Fruit fly (Drosophila melanogaster): ENCODE measurements around the gene Hira.

Hira gene

DNA sequence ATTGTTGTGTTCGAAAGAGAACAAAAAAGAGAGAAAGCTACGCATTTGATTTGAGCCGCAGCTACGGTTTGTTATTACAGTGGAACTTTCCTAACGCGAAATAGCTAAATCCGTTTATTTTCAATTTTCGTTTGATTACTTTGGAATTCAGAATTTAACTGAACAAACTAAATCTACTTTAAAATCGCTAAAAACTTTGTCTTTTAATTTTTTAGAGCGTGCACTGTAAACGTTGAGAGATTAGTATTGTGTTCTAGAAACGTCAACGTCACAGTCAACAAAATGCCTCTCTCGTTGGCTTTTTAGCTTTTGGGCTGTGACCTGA is 29.2 kb upstream of the Hira start (continued):
- no peak for TF ChIP-seq CG17802 (tag; optimal IDR thresholded peaks at IDR 0.05)
- TF ChIP-seq CG32767 (GFP tag; IDR thresholded peaks at IDR 0.05) = peak; percentile 75
- no peak for TF ChIP-seq zf30C (GFP tag; optimal IDR thresholded peaks at IDR 0.05)
- no peak for TF ChIP-seq CG10565 (GFP tag; optimal IDR thresholded peaks at IDR 0.05)
- TF ChIP-seq CG1602 (GFP tag; optimal IDR thresholded peaks at IDR 0.05) = peak; percentile 33
- TF ChIP-seq sna (GFP tag; IDR thresholded peaks at IDR 0.05; ENCODE audit: partially characterized antibody) = no peak
- TF ChIP-seq Atf6 (GFP tag; IDR thresholded peaks at IDR 0.05) = peak; percentile 92
- no peak for TF ChIP-seq CG16813 (GFP tag; IDR thresholded peaks at IDR 0.05; ENCODE audit: partially characterized antibody)
- TF ChIP-seq seq (GFP tag; IDR thresholded peaks at IDR 0.05) = peak; percentile 57; the same call in 1 of the 2 replicates
- peak; percentile 82 for TF ChIP-seq CG14441 (GFP tag; IDR thresholded peaks at IDR 0.05)
- TF ChIP-seq Blimp-1 (GFP tag; optimal IDR thresholded peaks at IDR 0.05) = peak; percentile 69
- TF ChIP-seq ci (GFP tag; IDR thresholded peaks at IDR 0.05) = peak; percentile 86
- TF ChIP-seq corto (GFP tag; optimal IDR thresholded peaks at IDR 0.05) = no peak
- peak; percentile 73 for TF ChIP-seq mam (GFP tag; optimal IDR thresholded peaks at IDR 0.05)
- peak; percentile 62 for TF ChIP-seq jumu (GFP tag; optimal IDR thresholded peaks at IDR 0.05)
- peak; percentile 32 for TF ChIP-seq CG16815 (GFP tag; optimal IDR thresholded peaks at IDR 0.05)
- no peak for TF ChIP-seq Fer2 (tag; optimal IDR thresholded peaks at IDR 0.05)
- TF ChIP-seq bab2 (GFP tag; optimal IDR thresholded peaks at IDR 0.05) = peak; percentile 66
- peak; percentile 84 for TF ChIP-seq gce (GFP tag; IDR thresholded peaks at IDR 0.05)
- peak; percentile 33 for TF ChIP-seq en (GFP tag; optimal IDR thresholded peaks at IDR 0.05)
- peak; percentile 72 for TF ChIP-seq Side (GFP tag; optimal IDR thresholded peaks at IDR 0.05)
- no peak for TF ChIP-seq mirr (GFP tag; optimal IDR thresholded peaks at IDR 0.05)
- TF ChIP-seq Elba2 (GFP tag; optimal IDR thresholded peaks at IDR 0.05) = no peak

dm6 chrX:7693423-7693822 is 28.5 kb upstream of the Hira start:
- TF ChIP-seq eyg (GFP tag; optimal IDR thresholded peaks at IDR 0.05) (no peak), gro (GFP tag; optimal IDR thresholded peaks at IDR 0.05) (no peak), CG10267 (tag; optimal IDR thresholded peaks at IDR 0.05) (no peak), Med (GFP tag) (peak; percentile 77), CG11504 (tag; optimal IDR thresholded peaks at IDR 0.05) (peak; percentile 26), E2f1 (GFP tag; IDR thresholded peaks at IDR 0.05) (no peak), CG9797 (GFP tag; optimal IDR thresholded peaks at IDR 0.05) (no peak), CG2120 (GFP tag; optimal IDR thresholded peaks at IDR 0.05) (peak; percentile 6), bowl (GFP tag; IDR thresholded peaks at IDR 0.05) (no peak), Pdp1 (GFP tag; optimal IDR thresholded peaks at IDR 0.05) (peak in 1 of 2 experiments; percentile 46), zen2 (GFP tag; IDR thresholded peaks at IDR 0.05; ENCODE audit: partially characterized antibody) (no peak), Sry-β (GFP tag; optimal IDR thresholded peaks at IDR 0.05) (no peak), klu (GFP tag; IDR thresholded peaks at IDR 0.05) (no peak), sna (GFP tag; IDR thresholded peaks at IDR 0.05; ENCODE audit: partially characterized antibody) (no peak), CG4617 (GFP tag; optimal IDR thresholded peaks at IDR 0.05; ENCODE audit: borderline replicate concordance) (no peak), dmrt99B (tag; optimal IDR thresholded peaks at IDR 0.05) (peak; percentile 32), lbe (GFP tag; optimal IDR thresholded peaks at IDR 0.05) (no peak), CG31365 (tag; optimal IDR thresholded peaks at IDR 0.05) (no peak), CG12299 (tag; optimal IDR thresholded peaks at IDR 0.05) (no peak), Taf1 (GFP tag; IDR thresholded peaks at IDR 0.05) (no peak), gem (tag; optimal IDR thresholded peaks at IDR 0.05) (peak; percentile 31), CG15479 (GFP tag; optimal IDR thresholded peaks at IDR 0.05) (no peak), her (GFP tag; optimal IDR thresholded peaks at IDR 0.05) (no peak), dysf (GFP tag; IDR thresholded peaks at IDR 0.05) (peak; percentile 33; the same call in 1 of the 3 replicates), CG2678 (tag; optimal IDR thresholded peaks at IDR 0.05) (peak; percentile 23), gsb (GFP tag; IDR thresholded peaks at IDR 0.05) (no peak), Atf6 (GFP tag; IDR thresholded peaks at IDR 0.05) (0 out of 2 replicates have a peak, but pooled peaks have one; percentile 35), row (GFP tag; IDR thresholded peaks at IDR 0.05) (peak; percentile 47), lab (GFP tag; optimal IDR thresholded peaks at IDR 0.05) (peak; percentile 21), C15 (GFP tag; IDR thresholded peaks at IDR 0.05) (no peak)
